Fruit fly (Drosophila melanogaster) Kc167 (cell line): ENCODE measurements around the gene Orct2.

Experiments used
- Myc ChIP-seq: fragments of >200 bp; optimal IDR thresholded peaks from 2 replicates; lab custom pipeline; 2017; ENCODE audit warnings: missing external identifiers
- h ChIP-seq: fragments of >200 bp; optimal IDR thresholded peaks from 3 replicates; lab custom pipeline; 2018; ENCODE audit warnings: missing external identifiers
- insv ChIP-seq: fragments of >200 bp; optimal IDR thresholded peaks from 3 replicates; lab custom pipeline; 2018; ENCODE audit warnings: missing external identifiers
- psq ChIP-seq: fragments of >200 bp; optimal IDR thresholded peaks from 2 replicates; lab custom pipeline; 2017; ENCODE audit warnings: missing external identifiers

DNA sequence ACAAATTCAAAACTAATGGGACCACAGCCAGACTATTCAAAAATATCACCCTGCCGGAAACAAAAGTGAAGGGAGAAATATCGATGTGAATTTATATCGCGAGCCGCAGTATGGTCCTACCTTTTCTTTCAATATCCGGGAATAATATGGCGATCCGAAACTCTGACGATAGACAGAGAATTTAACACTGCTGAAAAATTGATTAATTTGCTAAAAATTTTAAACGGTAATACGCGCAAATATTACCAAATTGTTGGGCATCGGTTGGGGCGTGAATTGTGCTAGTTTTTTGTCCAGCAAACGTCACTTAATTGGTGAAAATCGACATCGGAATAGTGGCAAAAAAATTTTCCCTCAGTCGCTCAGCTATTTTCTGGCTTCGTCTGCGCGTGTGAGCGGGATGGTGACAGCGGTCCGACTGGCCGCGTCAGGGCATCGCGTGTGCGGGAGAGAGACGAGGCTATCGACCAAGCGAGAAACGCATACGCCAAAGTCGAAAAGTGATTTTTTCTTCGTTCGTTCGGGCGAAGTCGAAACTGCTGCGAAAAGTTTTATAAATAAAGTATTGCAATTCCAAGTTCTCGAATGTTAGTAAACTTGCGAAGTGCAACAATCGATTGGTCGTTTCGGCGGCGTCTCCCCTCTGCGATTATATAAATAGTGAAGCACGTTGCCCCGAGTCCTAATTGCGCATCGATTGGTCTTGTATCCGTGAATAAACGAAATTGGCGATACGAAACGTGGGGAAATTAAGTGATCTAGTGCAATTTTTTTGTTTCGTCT, 42.2 kb upstream of the Orct2 start, which contains the start of gene mask:
- TF ChIP-seq Myc (lab: Kevin White, UChicago), result no peak
- no peak for TF ChIP-seq psq (lab: Kevin White, UChicago)
- no peak for TF ChIP-seq h (lab: Kevin White, UChicago)
- no peak for TF ChIP-seq insv (lab: Kevin White, UChicago)
